Fruit fly (Drosophila melanogaster) whole organism, pupa: Measurements from ENCODE around the gene SerRS-m.

Experiments used
- CG10348 ChIP-seq: fragments of 200-800 bp; sonication (Bioruptor generic); IDR thresholded peaks from 2 replicates; pipeline ENCODE4 v1.3.6; 2022; ENCODE audit warnings: missing biosample characterization, missing genetic modification characterization
- CG13204 ChIP-seq: fragments of 200-800 bp; sonication (Bioruptor generic); optimal IDR thresholded peaks from 2 replicates; lab custom pipeline; 2018; ENCODE audit warnings: missing biosample characterization, mild to moderate bottlenecking, missing genetic modification characterization, moderate library complexity
- CG14655 ChIP-seq: fragments of 200-800 bp; sonication (Bioruptor generic); optimal IDR thresholded peaks from 3 replicates; lab custom pipeline; 2017; ENCODE audit warnings: mild to moderate bottlenecking, missing biosample characterization, missing genetic modification reagents, missing genetic modification characterization
- CG32121 ChIP-seq: fragments of 200-800 bp; sonication (Bioruptor generic); IDR thresholded peaks from 2 replicates; pipeline ENCODE4 v1.3.6; 2022; ENCODE audit warnings: missing biosample characterization, missing genetic modification characterization
- CG8159 ChIP-seq: fragments of 200-800 bp; sonication (Bioruptor generic); optimal IDR thresholded peaks from 3 replicates; lab custom pipeline; 2018; ENCODE audit warnings: missing biosample characterization, mild to moderate bottlenecking, missing genetic modification characterization, moderate library complexity
- CG8301 ChIP-seq: fragments of 200-800 bp; sonication (Bioruptor generic); optimal IDR thresholded peaks from 2 replicates; lab custom pipeline; 2018; ENCODE audit warnings: missing biosample characterization, mild to moderate bottlenecking, missing genetic modification characterization
- D1 ChIP-seq: fragments of 200-800 bp; sonication (Bioruptor generic); optimal IDR thresholded peaks from 2 replicates; lab custom pipeline; 2018; ENCODE audit warnings: missing biosample characterization, mild to moderate bottlenecking, missing genetic modification characterization, moderate library complexity
- Ets98B ChIP-seq: fragments of 200-800 bp; sonication (Bioruptor generic); IDR thresholded peaks from 2 replicates; pipeline ENCODE4 v1.3.6; 2022; ENCODE audit warnings: missing biosample characterization, missing genetic modification characterization
- Pif1A ChIP-seq: fragments of 200-800 bp; sonication (Bioruptor generic); optimal IDR thresholded peaks from 3 replicates; lab custom pipeline; 2016; ENCODE audit warnings: missing biosample characterization, missing genetic modification characterization
- gl ChIP-seq: fragments of 200-800 bp; sonication (Bioruptor generic); optimal IDR thresholded peaks from 2 replicates; lab custom pipeline; 2018; ENCODE audit warnings: missing biosample characterization, mild to moderate bottlenecking, missing genetic modification characterization

dm6 chr3R:15293878-15294350 is 46.6 kb upstream of the SerRS-m start:
- TF ChIP-seq CG8159 (no peak), gl (tag; lab: Kevin White, UChicago) (no peak), CG10348 (no peak), CG8301 (tag; lab: Kevin White, UChicago) (no peak), CG13204 (GFP tag; lab: Kevin White, UChicago) (no peak), CG32121 (no peak), Pif1A (GFP tag; lab: Kevin White, UChicago) (no peak), CG14655 (GFP tag; lab: Kevin White, UChicago) (no peak), D1 (no peak), Ets98B (GFP tag; lab: Robert Waterston, UW) (no peak)
